Worm (Caenorhabditis elegans) whole organism, L1 larva: ENCODE data around the gene B0545.4.
"Not testable (repeated sequence)": the region's sequence is repeated elsewhere in the genome, so short reads cannot be mapped to it uniquely, and the experiment has no call there.

ENCODE experiments used
- F16B12.6 ChIP-seq: fragments of 150-350 bp; optimal IDR thresholded peaks from 2 replicates; lab custom pipeline; 2014; ENCODE audit warnings: missing biosample characterization, missing genetic modification characterization
- egl-27 ChIP-seq, 2 experiments: fragments of 150-350 bp in 1 of 2; sonication (generic microtip); optimal IDR thresholded peaks; 3 replicates each; lab custom pipeline; 2017 to 2018; ENCODE audit warnings: missing biosample characterization in 2 of 2, missing genetic modification characterization in 2 of 2, missing genetic modification reagents in 2 of 2
- sox-4 ChIP-seq: sonication (generic microtip); optimal IDR thresholded peaks from 2 replicates; lab custom pipeline; 2016; ENCODE audit warnings: missing genetic modification characterization, missing compliant biosample characterization

Gene B0545.4

ce11 chrIV:61448-61847 lies 47.8 kb downstream of the B0545.4 start, which contains the start of gene T05C7.7:
Gene T05C7.7, plus strand, starts transcription at chrIV:61748.
- not testable (repeated sequence) for TF ChIP-seq sox-4; F16B12.6 (tag; lab: Kevin White, UChicago); egl-27 (tag; optimal IDR thresholded peaks at IDR 0.05; lab: Kevin White, UChicago)
